Fruit fly (Drosophila melanogaster) whole organism, pupa: Measurements from ENCODE around the gene mthl2.

Experiments used
- CG10348 ChIP-seq: fragments of 200-800 bp; sonication (Bioruptor generic); IDR thresholded peaks from 2 replicates; pipeline ENCODE4 v1.3.6; 2022; ENCODE audit warnings: missing biosample characterization, missing genetic modification characterization
- CG12605 ChIP-seq: fragments of 200-800 bp; sonication (Bioruptor generic); IDR thresholded peaks from 2 replicates; pipeline ENCODE4 v1.3.6; 2022; ENCODE audit warnings: missing biosample characterization, missing genetic modification characterization
- CG14655 ChIP-seq: fragments of 200-800 bp; sonication (Bioruptor generic); optimal IDR thresholded peaks from 3 replicates; lab custom pipeline; 2017; ENCODE audit warnings: mild to moderate bottlenecking, missing biosample characterization, missing genetic modification reagents, missing genetic modification characterization
- CG15710 ChIP-seq: fragments of 200-800 bp; sonication (Bioruptor generic); optimal IDR thresholded peaks from 2 replicates; lab custom pipeline; 2018; ENCODE audit warnings: missing biosample characterization, mild to moderate bottlenecking, missing genetic modification characterization, moderate library complexity
- CG17806 ChIP-seq: fragments of 200-800 bp; sonication (Bioruptor generic); optimal IDR thresholded peaks from 2 replicates; lab custom pipeline; 2018; ENCODE audit warnings: missing biosample characterization, mild to moderate bottlenecking, missing genetic modification characterization, moderate library complexity
- CG32121 ChIP-seq: fragments of 200-800 bp; sonication (Bioruptor generic); IDR thresholded peaks from 2 replicates; pipeline ENCODE4 v1.3.6; 2022; ENCODE audit warnings: missing biosample characterization, missing genetic modification characterization
- CG34367 ChIP-seq: fragments of 200-800 bp; sonication (Bioruptor generic); optimal IDR thresholded peaks from 2 replicates; lab custom pipeline; 2018; ENCODE audit warnings: missing biosample characterization, mild to moderate bottlenecking, missing genetic modification characterization
- CG4496 ChIP-seq: fragments of 200-800 bp; sonication (Bioruptor generic); IDR thresholded peaks from 3 replicates; pipeline ENCODE4 v1.3.6; 2022; ENCODE audit warnings: missing biosample characterization, missing genetic modification characterization
- CG8159 ChIP-seq: fragments of 200-800 bp; sonication (Bioruptor generic); optimal IDR thresholded peaks from 3 replicates; lab custom pipeline; 2018; ENCODE audit warnings: missing biosample characterization, mild to moderate bottlenecking, missing genetic modification characterization, moderate library complexity
- CG8301 ChIP-seq: fragments of 200-800 bp; sonication (Bioruptor generic); optimal IDR thresholded peaks from 2 replicates; lab custom pipeline; 2018; ENCODE audit warnings: missing biosample characterization, mild to moderate bottlenecking, missing genetic modification characterization
- CG9948 ChIP-seq: fragments of 200-800 bp; sonication (Bioruptor generic); optimal IDR thresholded peaks from 2 replicates; lab custom pipeline; 2018; ENCODE audit warnings: missing biosample characterization, mild to moderate bottlenecking, missing genetic modification characterization, moderate library complexity
- D1 ChIP-seq: fragments of 200-800 bp; sonication (Bioruptor generic); optimal IDR thresholded peaks from 2 replicates; lab custom pipeline; 2018; ENCODE audit warnings: missing biosample characterization, mild to moderate bottlenecking, missing genetic modification characterization, moderate library complexity
- EcR ChIP-seq: fragments of 200-800 bp; sonication (Bioruptor generic); optimal IDR thresholded peaks from 3 replicates; lab custom pipeline; 2019; ENCODE audit warnings: missing biosample characterization, missing genetic modification characterization, mild to moderate bottlenecking, moderate library complexity, missing genetic modification reagents
- Ets98B ChIP-seq: fragments of 200-800 bp; sonication (Bioruptor generic); IDR thresholded peaks from 2 replicates; pipeline ENCODE4 v1.3.6; 2022; ENCODE audit warnings: missing biosample characterization, missing genetic modification characterization
- Pif1A ChIP-seq: fragments of 200-800 bp; sonication (Bioruptor generic); optimal IDR thresholded peaks from 3 replicates; lab custom pipeline; 2016; ENCODE audit warnings: missing biosample characterization, missing genetic modification characterization
- Pif1B ChIP-seq: fragments of 200-800 bp; sonication (Bioruptor generic); optimal IDR thresholded peaks from 3 replicates; lab custom pipeline; 2016; ENCODE audit warnings: missing biosample characterization, missing genetic modification characterization
- Snoo ChIP-seq: fragments of 200-800 bp; sonication (Bioruptor generic); optimal IDR thresholded peaks from 3 replicates; lab custom pipeline; 2017; ENCODE audit warnings: missing biosample characterization, mild to moderate bottlenecking, missing genetic modification characterization, inconsistent platforms
- fd96Ca ChIP-seq: fragments of 200-800 bp; sonication (Bioruptor generic); IDR thresholded peaks from 3 replicates; pipeline ENCODE4 v1.3.6; 2022; ENCODE audit warnings: missing biosample characterization, missing genetic modification characterization
- gl ChIP-seq: fragments of 200-800 bp; sonication (Bioruptor generic); optimal IDR thresholded peaks from 2 replicates; lab custom pipeline; 2018; ENCODE audit warnings: missing biosample characterization, mild to moderate bottlenecking, missing genetic modification characterization
- rn ChIP-seq: fragments of 200-800 bp; sonication (Bioruptor generic); IDR thresholded peaks from 2 replicates; pipeline ENCODE4 v1.3.6; 2022; ENCODE audit warnings: missing biosample characterization, missing genetic modification characterization

mthl2 gene

dm6 chr3L:5604490-5604889 lies at the start of gene mthl2:
TSS of gene mthl2 (plus strand) at chr3L:5604790.
- TF ChIP-seq fd96Ca (GFP tag; lab: Robert Waterston, UW): no peak
- no peak for TF ChIP-seq CG10348
- TF ChIP-seq, all 21 proteins: peak for 0

- TF ChIP-seq EcR (GFP tag; lab: Kevin White, UChicago) (no peak), D1 (tag; lab: Kevin White, UChicago) (no peak), CG10348 (no peak), CG12605 (no peak), CG32121 (GFP tag; lab: Robert Waterston, UW) (no peak), CG8159 (tag; lab: Kevin White, UChicago) (no peak), Ets98B (GFP tag; lab: Robert Waterston, UW) (no peak), CG17806 (tag; lab: Kevin White, UChicago) (no peak), CG4496 (no peak), CG15710 (tag; lab: Kevin White, UChicago) (no peak), Pif1A (GFP tag; lab: Kevin White, UChicago) (no peak), fd96Ca (GFP tag; lab: Robert Waterston, UW) (no peak), CG34367 (tag; lab: Kevin White, UChicago) (no peak), gl (no peak), CG8301 (tag; lab: Kevin White, UChicago) (no peak), CG14655 (GFP tag; lab: Kevin White, UChicago) (no peak), Snoo (no peak), Pif1B (GFP tag; lab: Kevin White, UChicago) (no peak), rn (GFP tag; lab: Robert Waterston, UW) (no peak)
These were observed 48.4 kb upstream of the mthl2 start for dm6 chr3L:5556195-5556594.

- TF ChIP-seq CG10348 (no peak), CG15710 (tag; lab: Kevin White, UChicago) (no peak), Ets98B (GFP tag; lab: Robert Waterston, UW) (no peak), Pif1A (GFP tag; lab: Kevin White, UChicago) (no peak), Snoo (no peak), Pif1B (GFP tag; lab: Kevin White, UChicago) (no peak), CG17806 (tag; lab: Kevin White, UChicago) (no peak), CG34367 (tag; lab: Kevin White, UChicago) (no peak), gl (no peak), CG8159 (tag; lab: Kevin White, UChicago) (no peak), D1 (tag; lab: Kevin White, UChicago) (no peak)
These were observed 43.2 kb upstream of the mthl2 start, which contains the start of gene sinu for dm6 chr3L:5561341-5561740. TSS of gene sinu (minus strand) at chr3L:5561598.

dm6 chr3L:5562584-5562983 lies 42.0 kb upstream of the mthl2 start:
- no peak for TF ChIP-seq CG34367 (tag; lab: Kevin White, UChicago)
- TF ChIP-seq fd96Ca (GFP tag; lab: Robert Waterston, UW): no peak
- TF ChIP-seq gl: no peak
- no peak for TF ChIP-seq CG8159 (tag; lab: Kevin White, UChicago)
- no peak for TF ChIP-seq CG15710 (tag; lab: Kevin White, UChicago)
- no peak for TF ChIP-seq CG17806 (tag; lab: Kevin White, UChicago)
- no peak for TF ChIP-seq rn (GFP tag; lab: Robert Waterston, UW)
- TF ChIP-seq D1 (tag; lab: Kevin White, UChicago): no peak
- TF ChIP-seq Pif1B (GFP tag; lab: Kevin White, UChicago): no peak
- no peak for TF ChIP-seq EcR (GFP tag; lab: Kevin White, UChicago)
- TF ChIP-seq CG8301 (tag; lab: Kevin White, UChicago): no peak
- no peak for TF ChIP-seq CG32121 (GFP tag; lab: Robert Waterston, UW)

- TF ChIP-seq CG12605: no peak
- TF ChIP-seq Pif1B (GFP tag; lab: Kevin White, UChicago): no peak
- TF ChIP-seq CG34367 (tag; lab: Kevin White, UChicago): no peak
- TF ChIP-seq CG17806 (tag; lab: Kevin White, UChicago): no peak
- peak; percentile 1 for TF ChIP-seq gl
- no peak for TF ChIP-seq CG15710 (tag; lab: Kevin White, UChicago)
- no peak for TF ChIP-seq CG8301 (tag; lab: Kevin White, UChicago)
- no peak for TF ChIP-seq rn (GFP tag; lab: Robert Waterston, UW)
These were observed 41.0 kb upstream of the mthl2 start, which contains the start of the genes ScsbetaG and Sras for dm6 chr3L:5563309-5564182. TSS of gene ScsbetaG (minus strand) at chr3L:5563691. TSS of gene Sras (plus strand) at chr3L:5563774.

- no peak for TF ChIP-seq D1 (tag; lab: Kevin White, UChicago)
- TF ChIP-seq CG9948 (tag; lab: Kevin White, UChicago): no peak
- no peak for TF ChIP-seq Ets98B (GFP tag; lab: Robert Waterston, UW)
- no peak for TF ChIP-seq Pif1B (GFP tag; lab: Kevin White, UChicago)
- TF ChIP-seq CG32121 (GFP tag; lab: Robert Waterston, UW): no peak
- no peak for TF ChIP-seq CG17806 (tag; lab: Kevin White, UChicago)
- no peak for TF ChIP-seq CG14655 (GFP tag; lab: Kevin White, UChicago)
- TF ChIP-seq CG10348: no peak
- TF ChIP-seq fd96Ca (GFP tag; lab: Robert Waterston, UW): no peak
These were observed 39.4 kb upstream of the mthl2 start, which contains the start of gene bc10 for dm6 chr3L:5565051-5565688. TSS of gene bc10 (plus strand) at chr3L:5565231.
